Worm (Caenorhabditis elegans): ENCODE results near the gene K07F5.17.
A peak's percentile ranks its signal among the peaks of the same experiment; 100 is the strongest.
"Not testable (repeated sequence)": the region's sequence is repeated elsewhere in the genome, so short reads cannot be mapped to it uniquely, and the experiment has no call there.

The K07F5.17 gene

DNA sequence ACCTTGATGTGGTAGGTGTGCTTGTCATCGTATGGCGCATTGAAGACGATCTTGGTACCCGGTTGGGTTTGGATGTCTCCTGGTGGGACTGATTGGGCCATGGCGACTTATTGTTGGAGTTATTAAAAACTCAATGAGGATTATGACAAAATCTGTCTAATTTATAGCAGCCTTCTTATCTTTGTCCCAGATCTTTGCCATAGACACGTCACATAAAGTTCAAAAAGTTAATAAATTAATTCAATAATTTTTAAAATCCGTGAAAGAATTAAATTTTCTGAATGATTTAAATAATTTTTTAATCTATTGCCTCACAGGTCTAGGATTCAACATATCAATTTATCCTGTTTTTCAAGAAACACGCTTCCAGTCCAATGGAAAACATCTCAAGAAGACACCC, 5.9 kb upstream of the K07F5.17 start, which contains the start of gene msp-81:
TSS of gene msp-81 (minus strand) at position 101 of the 400 bp plus-strand sequence.
- TF ChIP-seq unc-98 (GFP tag; IDR thresholded peaks at IDR 0.05), result no peak
- no peak for TF ChIP-seq grh-1 (GFP tag; IDR thresholded peaks at IDR 0.05)

DNA sequence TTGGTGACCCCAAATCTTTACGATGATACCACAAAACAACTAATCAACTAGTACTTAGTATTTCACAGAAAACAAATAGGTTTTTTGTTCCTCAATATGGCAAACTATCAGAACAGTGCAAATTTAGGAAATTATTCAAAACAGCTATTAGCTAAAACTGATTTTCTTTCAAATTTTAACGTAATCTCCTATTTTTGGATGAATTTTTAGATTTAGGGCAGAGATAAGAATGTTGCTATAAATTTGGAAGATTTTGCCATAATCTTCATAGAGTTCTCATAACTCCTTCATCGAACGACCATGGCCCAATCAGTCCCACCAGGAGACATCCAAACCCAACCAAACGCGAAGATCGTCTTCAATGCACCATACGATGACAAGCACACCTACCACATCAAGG, 4.8 kb upstream of the K07F5.17 start, which contains the start of gene msp-10:
TSS of gene msp-10 (plus strand) at position 301 of the 400 bp plus-strand sequence.
- not testable (repeated sequence) for TF ChIP-seq nhr-85 (tag); C34B4.2 (tag; optimal IDR thresholded peaks at IDR 0.05); isw-1 (GFP tag; IDR thresholded peaks at IDR 0.05)

DNA sequence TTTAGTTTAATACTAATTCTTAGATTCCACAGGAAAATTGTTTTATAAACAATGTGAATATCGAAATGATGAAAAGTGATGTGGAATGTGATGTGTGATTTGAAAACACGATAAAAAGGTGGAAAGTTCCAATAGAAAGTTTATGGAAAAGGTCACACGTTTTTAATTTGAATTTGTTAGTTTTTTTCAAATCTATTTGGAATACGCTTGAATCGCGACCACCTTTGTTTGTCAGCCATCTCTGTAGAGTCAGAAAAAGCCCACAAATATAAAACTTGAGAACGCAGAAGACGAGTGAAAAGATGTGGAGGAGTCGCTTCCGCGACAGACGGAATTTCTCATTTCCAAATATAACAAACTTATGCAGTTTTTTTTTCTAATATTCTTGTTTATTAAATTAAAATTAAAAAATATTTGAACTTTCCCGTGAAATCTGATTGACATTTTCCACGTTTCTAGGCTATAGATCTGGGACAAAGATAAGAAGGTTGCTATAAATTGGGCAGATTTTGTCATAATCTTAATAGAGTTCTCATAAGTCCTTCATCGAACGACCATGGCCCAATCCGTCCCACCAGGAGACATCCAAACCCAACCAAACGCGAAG, 1.1 kb upstream of the K07F5.17 start, which contains the start of the genes kin-24 and msp-56:
TSS of gene kin-24 (minus strand) at position 101 of the 607 bp plus-strand sequence.
TSS of gene msp-56 (plus strand) at position 557 of the 607 bp plus-strand sequence.
- no peak for TF ChIP-seq nhr-12 (tag; optimal IDR thresholded peaks at IDR 0.05)
- TF ChIP-seq hlh-4 (tag; optimal IDR thresholded peaks at IDR 0.05), result no peak
- no peak for TF ChIP-seq dsc-1 (tag; optimal IDR thresholded peaks at IDR 0.05)
- TF ChIP-seq mep-1 (tag; optimal IDR thresholded peaks at IDR 0.05), result no peak
- TF ChIP-seq zag-1 (tag; optimal IDR thresholded peaks at IDR 0.05), result no peak
- no peak for TF ChIP-seq unc-86 (tag; optimal IDR thresholded peaks at IDR 0.05)
- no peak for TF ChIP-seq nhr-11 (tag; optimal IDR thresholded peaks at IDR 0.05)
- TF ChIP-seq ces-1 (GFP tag; optimal IDR thresholded peaks at IDR 0.05), result no peak
- no peak for TF ChIP-seq efl-1 (optimal IDR thresholded peaks at IDR 0.05)
- no peak for TF ChIP-seq efl-1 (GFP tag; optimal IDR thresholded peaks at IDR 0.05 in 1 of 2)
- TF ChIP-seq fkh-8 (tag; optimal IDR thresholded peaks at IDR 0.05), result no peak
- no peak for TF ChIP-seq ceh-63 (GFP tag; optimal IDR thresholded peaks at IDR 0.05)
- TF ChIP-seq nhr-20 (tag; optimal IDR thresholded peaks at IDR 0.05), result no peak
- no peak for TF ChIP-seq hlh-17 (GFP tag; optimal IDR thresholded peaks at IDR 0.05; ENCODE audit: borderline replicate concordance)
- TF ChIP-seq sox-4 (tag; optimal IDR thresholded peaks at IDR 0.05), result no peak

DNA sequence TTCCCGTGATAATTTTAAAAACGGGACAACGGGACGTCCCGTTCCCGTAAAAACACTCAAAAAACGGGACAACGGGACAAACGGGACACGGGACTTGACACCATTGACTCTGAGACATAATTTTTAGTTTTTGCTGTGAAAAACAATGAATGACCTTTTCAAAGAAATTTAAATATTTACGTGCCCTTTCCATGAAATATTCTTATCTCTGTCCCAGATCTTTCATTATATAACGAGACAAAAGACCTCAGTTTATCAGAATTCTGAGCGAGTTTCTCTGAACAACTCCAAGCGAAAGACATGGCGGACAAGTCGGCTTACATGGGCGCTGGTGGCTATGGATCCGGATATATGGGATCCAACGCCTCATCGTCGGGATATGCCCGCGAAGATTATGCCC, 1.6 kb downstream of the K07F5.17 start, which contains the start of gene nspd-2:
TSS of gene nspd-2 (plus strand) at position 301 of the 400 bp plus-strand sequence.
- TF ChIP-seq nhr-76 (tag; optimal IDR thresholded peaks at IDR 0.05) (no peak), elt-3 (tag; optimal IDR thresholded peaks at IDR 0.05) (no peak), nhr-47 (tag; optimal IDR thresholded peaks at IDR 0.05) (no peak), unc-130 (tag; optimal IDR thresholded peaks at IDR 0.05) (no peak), skn-1 (tag; optimal IDR thresholded peaks at IDR 0.05) (no peak), fos-1 (tag; optimal IDR thresholded peaks at IDR 0.05) (no peak), nhr-77 (tag; optimal IDR thresholded peaks at IDR 0.05) (no peak), sox-4 (tag; optimal IDR thresholded peaks at IDR 0.05) (no peak), isw-1 (GFP tag; IDR thresholded peaks at IDR 0.05) (no peak), mep-1 (tag; optimal IDR thresholded peaks at IDR 0.05) (no peak), unc-86 (tag; optimal IDR thresholded peaks at IDR 0.05) (no peak), ama-1 (optimal IDR thresholded peaks at IDR 0.05) (no peak), fkh-4 (tag; optimal IDR thresholded peaks at IDR 0.05; ENCODE audit: borderline replicate concordance) (no peak), swsn-7 (tag; optimal IDR thresholded peaks at IDR 0.05) (no peak), hpl-2 (GFP tag; optimal IDR thresholded peaks at IDR 0.05) (no peak), blmp-1 (tag; optimal IDR thresholded peaks at IDR 0.05) (no peak)

DNA sequence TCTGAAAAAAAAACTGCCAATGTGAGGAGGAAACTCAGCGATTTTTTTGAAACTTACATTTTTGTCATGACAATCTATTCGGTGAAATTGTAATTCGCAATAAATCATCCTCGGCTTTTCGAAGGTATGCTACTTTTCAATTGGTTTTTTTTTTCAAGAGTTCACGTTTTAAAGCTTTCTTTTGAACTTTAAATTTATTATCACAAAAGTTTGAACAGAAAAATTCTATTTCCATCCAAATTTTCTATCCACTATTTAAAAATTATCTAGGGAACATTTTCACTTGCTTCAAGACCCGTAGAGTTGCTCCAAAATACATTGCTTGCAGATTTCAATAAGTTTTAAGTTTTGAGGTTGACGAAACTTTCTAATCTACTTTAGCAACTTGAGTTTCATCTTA, 4.4 kb downstream of the K07F5.17 start, which contains the start of gene K07F5.6:
TSS of gene K07F5.6 (minus strand) at position 101 of the 400 bp plus-strand sequence.
- TF ChIP-seq xbp-1 (tag; optimal IDR thresholded peaks at IDR 0.05), result no peak
- no peak for TF ChIP-seq skn-1 (tag; optimal IDR thresholded peaks at IDR 0.05)
- TF ChIP-seq aly-2 (tag; optimal IDR thresholded peaks at IDR 0.05), result no peak
- TF ChIP-seq efl-1 (optimal IDR thresholded peaks at IDR 0.05), result no peak
- TF ChIP-seq efl-1 (GFP tag; optimal IDR thresholded peaks at IDR 0.05 in 1 of 2), result peak in 1 of 2 experiments; percentile 64
